Fruit fly (Drosophila melanogaster) whole organism, embryonic: ENCODE data around the gene gro.

Experiments used
- Adf1 ChIP-seq: fragments of 200-800 bp; sonication (Bioruptor generic); IDR thresholded peaks from 2 replicates; pipeline ENCODE4 v1.3.6; 2022; ENCODE audit warnings: missing biosample characterization, missing genetic modification characterization
- Asciz ChIP-seq: fragments of 200-800 bp; sonication (Bioruptor generic); optimal IDR thresholded peaks from 2 replicates; lab custom pipeline; 2017; ENCODE audit warnings: missing biosample characterization, mild to moderate bottlenecking, missing genetic modification characterization, missing genetic modification reagents
- CG1024 ChIP-seq: fragments of 200-800 bp; sonication (Bioruptor generic); IDR thresholded peaks from 2 replicates; pipeline ENCODE4 v1.3.6; 2022; ENCODE audit warnings: missing biosample characterization, missing genetic modification characterization
- CG10462 ChIP-seq: fragments of 200-800 bp; sonication (Bioruptor generic); optimal IDR thresholded peaks from 2 replicates; lab custom pipeline; 2016; ENCODE audit warnings: missing biosample characterization, missing genetic modification characterization
- CG10543 ChIP-seq: fragments of 200-800 bp; sonication (Bioruptor generic); optimal IDR thresholded peaks from 3 replicates; lab custom pipeline; 2017; ENCODE audit warnings: missing biosample characterization, mild to moderate bottlenecking, missing genetic modification characterization, moderate library complexity
- CG10979 ChIP-seq: fragments of 200-800 bp; sonication (Bioruptor generic); optimal IDR thresholded peaks from 2 replicates; lab custom pipeline; 2018; ENCODE audit warnings: missing biosample characterization, mild to moderate bottlenecking, missing genetic modification characterization, moderate library complexity
- CG13894 ChIP-seq: fragments of 200-800 bp; sonication (Bioruptor generic); optimal IDR thresholded peaks from 3 replicates; lab custom pipeline; 2018; ENCODE audit warnings: missing biosample characterization, mild to moderate bottlenecking, missing genetic modification characterization, moderate library complexity
- CG1602 ChIP-seq: fragments of 200-800 bp; sonication (Bioruptor generic); optimal IDR thresholded peaks from 3 replicates; lab custom pipeline; 2016; ENCODE audit warnings: missing biosample characterization, missing genetic modification characterization
- CG17385 ChIP-seq: fragments of 200-800 bp; sonication (Bioruptor generic); optimal IDR thresholded peaks from 3 replicates; lab custom pipeline; 2018; ENCODE audit warnings: missing biosample characterization, mild to moderate bottlenecking, missing genetic modification characterization
- CG17829 ChIP-seq: fragments of 200-800 bp; optimal IDR thresholded peaks from 2 replicates; lab custom pipeline; 2019; ENCODE audit warnings: missing biosample characterization, mild to moderate bottlenecking, missing genetic modification characterization, moderate library complexity
- CG2120 ChIP-seq: fragments of 200-800 bp; sonication (Bioruptor generic); optimal IDR thresholded peaks from 3 replicates; lab custom pipeline; 2016; ENCODE audit warnings: missing biosample characterization, missing genetic modification characterization
- CG32532 ChIP-seq: fragments of 200-800 bp; sonication (Bioruptor generic); IDR thresholded peaks from 2 replicates; pipeline ENCODE4 v1.3.6; 2022; ENCODE audit warnings: missing biosample characterization, missing genetic modification characterization
- CG3407 ChIP-seq: fragments of 200-800 bp; sonication (Bioruptor generic); optimal IDR thresholded peaks from 2 replicates; lab custom pipeline; 2018; ENCODE audit warnings: missing biosample characterization, mild to moderate bottlenecking, missing genetic modification characterization
- CG34224 ChIP-seq: fragments of 200-800 bp; sonication (Bioruptor generic); IDR thresholded peaks from 3 replicates; pipeline ENCODE4 v1.3.6; 2022; ENCODE audit warnings: missing biosample characterization, missing genetic modification characterization; ENCODE audit not compliant: partially characterized antibody
- CG5180 ChIP-seq: fragments of 200-800 bp; sonication (Bioruptor generic); optimal IDR thresholded peaks from 3 replicates; lab custom pipeline; 2017; ENCODE audit warnings: missing biosample characterization, missing genetic modification characterization, mild to moderate bottlenecking, moderate library complexity, missing genetic modification reagents
- CG7839 ChIP-seq: fragments of 200-800 bp; sonication (Bioruptor generic); optimal IDR thresholded peaks from 3 replicates; lab custom pipeline; 2018; ENCODE audit warnings: missing biosample characterization, mild to moderate bottlenecking, missing genetic modification characterization, moderate library complexity
- CG7928 ChIP-seq: fragments of 200-800 bp; sonication (Bioruptor generic); optimal IDR thresholded peaks from 2 replicates; lab custom pipeline; 2017; ENCODE audit warnings: missing biosample characterization, mild to moderate bottlenecking, missing genetic modification characterization
- CG7963 ChIP-seq: fragments of 200-800 bp; sonication (Bioruptor generic); IDR thresholded peaks from 3 replicates; pipeline ENCODE4 v1.3.6; 2022; ENCODE audit warnings: missing biosample characterization, missing genetic modification characterization; ENCODE audit not compliant: partially characterized antibody
- CG7987 ChIP-seq: fragments of 200-800 bp; sonication (Bioruptor generic); optimal IDR thresholded peaks from 2 replicates; lab custom pipeline; 2018; ENCODE audit warnings: missing biosample characterization, mild to moderate bottlenecking, missing genetic modification characterization, moderate library complexity
- CG8765 ChIP-seq: fragments of 200-800 bp; sonication (Bioruptor generic); IDR thresholded peaks from 2 replicates; pipeline ENCODE4 v1.3.6; 2022; ENCODE audit warnings: missing biosample characterization, missing genetic modification characterization
- CG9876 ChIP-seq: fragments of 200-800 bp; sonication (Bioruptor generic); optimal IDR thresholded peaks from 2 replicates; lab custom pipeline; 2016; ENCODE audit warnings: missing biosample characterization, missing genetic modification characterization
- CrebB ChIP-seq: fragments of 200-800 bp; sonication (Bioruptor generic); optimal IDR thresholded peaks from 3 replicates; lab custom pipeline; 2018; ENCODE audit warnings: missing biosample characterization, mild to moderate bottlenecking, missing genetic modification characterization
- Dip3 ChIP-seq: fragments of 200-800 bp; sonication (Bioruptor generic); optimal IDR thresholded peaks from 3 replicates; lab custom pipeline; 2016; ENCODE audit warnings: missing biosample characterization, missing genetic modification characterization
- Drgx ChIP-seq: fragments of 200-800 bp; sonication (Bioruptor generic); IDR thresholded peaks from 2 replicates; pipeline ENCODE4 v1.3.6; 2022; ENCODE audit warnings: missing biosample characterization, missing genetic modification characterization
- E2f1 ChIP-seq: fragments of 200-800 bp; sonication (Bioruptor generic); IDR thresholded peaks from 2 replicates; pipeline ENCODE4 v1.3.6; 2022; ENCODE audit warnings: missing biosample characterization, missing genetic modification characterization
- Rfx ChIP-seq: fragments of 200-800 bp; sonication (Bioruptor generic); IDR thresholded peaks from 2 replicates; pipeline ENCODE4 v1.3.6; 2022; ENCODE audit warnings: missing biosample characterization, missing genetic modification characterization
- Sry-δ ChIP-seq: fragments of 200-800 bp; sonication (Bioruptor generic); optimal IDR thresholded peaks from 2 replicates; lab custom pipeline; 2016; ENCODE audit warnings: missing biosample characterization, missing genetic modification characterization
- TFAM ChIP-seq: fragments of 200-800 bp; sonication (Bioruptor generic); optimal IDR thresholded peaks from 2 replicates; lab custom pipeline; 2017; ENCODE audit warnings: missing biosample characterization, missing genetic modification characterization, inconsistent platforms
- Tbp ChIP-seq: fragments of >200 bp; optimal IDR thresholded peaks from 2 replicates; lab custom pipeline; 2018; ENCODE audit warnings: missing biosample characterization, missing genetic modification characterization
- al ChIP-seq: fragments of 200-800 bp; sonication (Bioruptor generic); IDR thresholded peaks from 2 replicates; pipeline ENCODE4 v1.3.6; 2022; ENCODE audit warnings: missing biosample characterization, missing genetic modification characterization
- ap ChIP-seq: fragments of 200-800 bp; sonication (Bioruptor generic); IDR thresholded peaks from 2 replicates; pipeline ENCODE4 v1.3.6; 2022; ENCODE audit warnings: missing biosample characterization, missing genetic modification characterization
- ara ChIP-seq: fragments of 200-800 bp; sonication (Bioruptor generic); IDR thresholded peaks from 2 replicates; pipeline ENCODE4 v1.3.6; 2022; ENCODE audit warnings: missing biosample characterization, missing genetic modification characterization
- bbx ChIP-seq: fragments of 200-800 bp; sonication (Bioruptor generic); IDR thresholded peaks from 2 replicates; pipeline ENCODE4 v1.3.6; 2022; ENCODE audit warnings: missing biosample characterization, missing genetic modification characterization; ENCODE audit not compliant: partially characterized antibody
- bsh ChIP-seq, 2 experiments: fragments of 200-800 bp; sonication (Bioruptor generic); optimal IDR thresholded peaks; 2 replicates each; lab custom pipeline; 2017 to 2018; ENCODE audit warnings: mild to moderate bottlenecking in 2 of 2, missing biosample characterization in 2 of 2, missing genetic modification characterization in 2 of 2, moderate library complexity in 1 of 2
- cato ChIP-seq: fragments of 200-800 bp; sonication (Bioruptor generic); optimal IDR thresholded peaks from 2 replicates; lab custom pipeline; 2016; ENCODE audit warnings: missing biosample characterization, missing genetic modification characterization, borderline replicate concordance
- dysf ChIP-seq: fragments of 200-800 bp; sonication (Bioruptor generic); IDR thresholded peaks from 3 replicates; pipeline ENCODE4 v1.3.6; 2022; ENCODE audit warnings: missing biosample characterization, missing genetic modification characterization
- eve ChIP-seq, 2 experiments: fragments of >200 bp; optimal IDR thresholded peaks; 2 replicates each; lab custom pipeline; 2017; ENCODE audit warnings: missing biosample characterization in 2 of 2, missing genetic modification characterization in 2 of 2
- fd102C ChIP-seq: fragments of 200-800 bp; sonication (Bioruptor generic); optimal IDR thresholded peaks from 2 replicates; lab custom pipeline; 2018; ENCODE audit warnings: missing biosample characterization, mild to moderate bottlenecking, missing genetic modification characterization, moderate library complexity
- fd64A ChIP-seq: fragments of 200-800 bp; sonication (Bioruptor generic); optimal IDR thresholded peaks from 3 replicates; lab custom pipeline; 2018; ENCODE audit warnings: missing biosample characterization, mild to moderate bottlenecking, missing genetic modification characterization
- gem ChIP-seq: fragments of 200-800 bp; sonication (Bioruptor generic); optimal IDR thresholded peaks from 2 replicates; lab custom pipeline; 2019; ENCODE audit warnings: missing biosample characterization, mild to moderate bottlenecking, missing genetic modification characterization, moderate library complexity
- jumu ChIP-seq: fragments of 200-800 bp; sonication (Bioruptor generic); optimal IDR thresholded peaks from 3 replicates; lab custom pipeline; 2016; ENCODE audit warnings: missing biosample characterization, missing genetic modification characterization
- repo ChIP-seq: fragments of 200-800 bp; sonication (Bioruptor generic); optimal IDR thresholded peaks from 2 replicates; lab custom pipeline; 2016; ENCODE audit warnings: missing biosample characterization, missing genetic modification characterization
- ro ChIP-seq: fragments of 200-800 bp; sonication (Bioruptor generic); IDR thresholded peaks from 2 replicates; pipeline ENCODE4 v1.3.6; 2022; ENCODE audit warnings: missing biosample characterization, missing genetic modification characterization
- run ChIP-seq: fragments of 200-800 bp; sonication (Bioruptor generic); optimal IDR thresholded peaks from 3 replicates; lab custom pipeline; 2018; ENCODE audit warnings: missing biosample characterization, mild to moderate bottlenecking, missing genetic modification characterization
- salm ChIP-seq: fragments of 200-800 bp; sonication (Bioruptor generic); optimal IDR thresholded peaks from 2 replicates; lab custom pipeline; 2018; ENCODE audit warnings: missing biosample characterization, mild to moderate bottlenecking, missing genetic modification characterization
- tll ChIP-seq, 2 experiments: fragments of 200-800 bp in 1 of 2; fragments of >200 bp in 1 of 2; sonication (Bioruptor generic) in 1 of 2; optimal IDR thresholded peaks; 2 replicates each; lab custom pipeline; 2017 to 2019; ENCODE audit warnings: missing biosample characterization in 2 of 2, missing genetic modification characterization in 2 of 2, mild to moderate bottlenecking in 1 of 2, moderate library complexity in 1 of 2
- tup ChIP-seq: fragments of 200-800 bp; sonication (Bioruptor generic); optimal IDR thresholded peaks from 2 replicates; lab custom pipeline; 2016; ENCODE audit warnings: missing biosample characterization, mild to moderate bottlenecking, missing genetic modification characterization, moderate library complexity
- zen ChIP-seq: fragments of 200-800 bp; sonication (Bioruptor generic); optimal IDR thresholded peaks from 3 replicates; lab custom pipeline; 2018; ENCODE audit warnings: missing biosample characterization, mild to moderate bottlenecking, missing genetic modification characterization, moderate library complexity

The gro gene

DNA sequence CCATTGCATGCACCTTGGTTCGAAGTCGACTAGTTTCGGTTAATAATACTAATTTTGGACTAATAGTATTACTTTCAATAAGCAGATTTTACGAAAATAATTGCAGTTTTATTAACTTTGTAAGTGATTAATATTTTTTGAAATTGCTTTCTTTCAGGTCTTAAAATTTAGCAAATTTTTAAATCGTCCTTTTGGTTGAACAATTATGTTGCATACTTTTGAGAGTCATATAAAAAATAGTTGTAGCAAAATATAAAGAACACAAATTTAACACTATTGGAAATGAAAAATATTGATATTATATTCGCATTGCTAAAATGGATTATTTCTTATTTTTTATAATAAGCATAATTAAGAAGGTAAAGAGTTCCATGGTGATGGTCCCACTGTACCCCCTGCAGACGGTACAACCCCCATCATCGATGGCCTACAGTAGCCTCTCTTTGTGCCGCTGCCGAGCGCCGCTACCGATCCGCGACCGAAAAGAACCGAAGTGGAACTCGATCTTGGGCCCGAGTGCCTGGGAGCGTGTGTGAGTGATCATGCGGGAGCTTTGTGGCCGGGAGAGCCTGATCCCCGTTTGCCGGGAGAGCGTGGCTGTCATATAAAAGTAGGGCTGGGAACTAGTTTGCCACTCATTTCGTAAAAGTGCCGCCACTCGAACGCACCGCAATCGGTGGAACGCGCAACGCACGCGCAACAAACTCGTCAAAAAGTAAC, 20.2 kb upstream of the gro start (continued):
- TF ChIP-seq CG17385 (GFP tag; lab: Kevin White, UChicago) (peak; percentile 92), Tbp (no peak), zen (peak; percentile 87), CG10543 (GFP tag; lab: Kevin White, UChicago) (peak; percentile 75), fd102C (GFP tag; lab: Kevin White, UChicago) (peak; percentile 60), tll (GFP tag; optimal IDR thresholded peaks at IDR 0.05; lab: Kevin White, UChicago) (peak in 1 of 2 experiments; percentile 10), CG7839 (tag; lab: Kevin White, UChicago) (peak; percentile 97), TFAM (GFP tag; lab: Kevin White, UChicago) (peak; percentile 77), CG32532 (peak; percentile 82), Adf1 (GFP tag; lab: Robert Waterston, UW) (peak; percentile 9; the same call in 1 of the 2 replicates), repo (GFP tag; lab: Kevin White, UChicago) (peak; percentile 64), run (tag; lab: Kevin White, UChicago) (peak; percentile 86), ap (GFP tag; lab: Robert Waterston, UW) (peak; percentile 75), al (peak; percentile 82), CG7987 (GFP tag; lab: Kevin White, UChicago) (peak; percentile 74), E2f1 (GFP tag; lab: Robert Waterston, UW) (peak; percentile 75), CG5180 (GFP tag; lab: Kevin White, UChicago) (peak; percentile 87), Rfx (GFP tag; lab: Robert Waterston, UW) (peak; percentile 84), Sry-δ (peak; percentile 41), CG10979 (tag; lab: Kevin White, UChicago) (peak; percentile 98), ro (GFP tag; lab: Robert Waterston, UW) (peak; percentile 73; the same call in 1 of the 2 replicates), CG2120 (GFP tag; lab: Kevin White, UChicago) (peak; percentile 93), cato (GFP tag; lab: Kevin White, UChicago) (peak; percentile 93), CG9876 (GFP tag; lab: Kevin White, UChicago) (peak; percentile 58), CG17829 (tag; lab: Kevin White, UChicago) (peak; percentile 96), Drgx (GFP tag; lab: Robert Waterston, UW) (peak; percentile 53; the same call in 1 of the 2 replicates), CG10462 (peak; percentile 93), CG1024 (GFP tag; lab: Robert Waterston, UW) (peak; percentile 38; the same call in 1 of the 2 replicates), dysf (GFP tag; lab: Robert Waterston, UW) (peak; percentile 91), CG7963 (no peak), bsh (GFP tag; optimal IDR thresholded peaks at IDR 0.05; lab: Kevin White, UChicago) (peak; percentile 86 to 93), Asciz (GFP tag; lab: Kevin White, UChicago) (peak; percentile 95), Dip3 (GFP tag; lab: Kevin White, UChicago) (peak; percentile 54), CG3407 (GFP tag; lab: Kevin White, UChicago) (peak; percentile 90), salm (peak; percentile 88), bbx (0 out of 2 replicates have a peak, but pooled peaks have one; percentile 35), tup (GFP tag; lab: Kevin White, UChicago) (peak; percentile 32), eve (GFP tag; optimal IDR thresholded peaks at IDR 0.05; lab: Kevin White, UChicago) (no peak), fd64A (GFP tag; lab: Kevin White, UChicago) (no peak), CG7928 (peak; percentile 67), CG8765 (GFP tag; lab: Robert Waterston, UW) (no peak; the same call in none of the 2 replicates), CrebB (tag; lab: Kevin White, UChicago) (peak; percentile 22), ara (GFP tag; lab: Robert Waterston, UW) (peak; percentile 83), CG1602 (GFP tag; lab: Kevin White, UChicago) (peak; percentile 95), gem (tag; lab: Kevin White, UChicago) (peak; percentile 98), jumu (peak; percentile 74), CG13894 (tag; lab: Kevin White, UChicago) (no peak), CG34224 (GFP tag; lab: Robert Waterston, UW) (no peak)
